Fruit fly (Drosophila melanogaster) whole organism, embryonic: ENCODE results near the gene CG3909.

Experiments used
- ATbp ChIP-seq: fragments of 200-800 bp; sonication (Bioruptor generic); optimal IDR thresholded peaks from 2 replicates; lab custom pipeline; 2017; ENCODE audit warnings: missing biosample characterization, mild to moderate bottlenecking, missing genetic modification characterization, missing genetic modification reagents
- Bdp1 ChIP-seq: fragments of 200-800 bp; sonication (Bioruptor generic); optimal IDR thresholded peaks from 3 replicates; lab custom pipeline; 2016; ENCODE audit warnings: missing biosample characterization, missing genetic modification characterization
- CG12391 ChIP-seq: fragments of 200-800 bp; sonication (Bioruptor generic); optimal IDR thresholded peaks from 3 replicates; lab custom pipeline; 2018; ENCODE audit warnings: missing biosample characterization, mild to moderate bottlenecking, missing genetic modification characterization, moderate library complexity
- CG15514 ChIP-seq: fragments of 200-800 bp; sonication (Bioruptor generic); optimal IDR thresholded peaks from 3 replicates; lab custom pipeline; 2017; ENCODE audit warnings: missing biosample characterization, missing genetic modification characterization, mild to moderate bottlenecking, moderate library complexity, missing genetic modification reagents
- CG1603 ChIP-seq: fragments of 200-800 bp; sonication (Bioruptor generic); optimal IDR thresholded peaks from 2 replicates; lab custom pipeline; 2019; ENCODE audit warnings: missing biosample characterization, mild to moderate bottlenecking, missing genetic modification characterization, moderate library complexity
- CG16813 ChIP-seq: fragments of 200-800 bp; sonication (Bioruptor generic); IDR thresholded peaks from 3 replicates; pipeline ENCODE4 v1.3.6; 2022; ENCODE audit warnings: missing biosample characterization, missing genetic modification characterization; ENCODE audit not compliant: partially characterized antibody
- CG16815 ChIP-seq: fragments of 200-800 bp; sonication (Bioruptor generic); optimal IDR thresholded peaks from 3 replicates; lab custom pipeline; 2017; ENCODE audit warnings: missing biosample characterization, mild to moderate bottlenecking, missing genetic modification characterization
- CG17328 ChIP-seq: fragments of 200-800 bp; sonication (Bioruptor generic); IDR thresholded peaks from 2 replicates; pipeline ENCODE4 v1.3.6; 2022; ENCODE audit warnings: missing biosample characterization, missing genetic modification characterization
- CG17802 ChIP-seq: fragments of 200-800 bp; sonication (Bioruptor generic); optimal IDR thresholded peaks from 2 replicates; lab custom pipeline; 2018; ENCODE audit warnings: missing biosample characterization, mild to moderate bottlenecking, missing genetic modification characterization, moderate library complexity
- CG4730 ChIP-seq: fragments of 200-800 bp; sonication (Bioruptor generic); IDR thresholded peaks from 2 replicates; pipeline ENCODE4 v1.3.6; 2022; ENCODE audit warnings: missing biosample characterization, missing genetic modification characterization
- CoRest ChIP-seq: fragments of 200-800 bp; sonication (Bioruptor generic); optimal IDR thresholded peaks from 3 replicates; lab custom pipeline; 2018; ENCODE audit warnings: missing biosample characterization, mild to moderate bottlenecking, missing genetic modification characterization, moderate library complexity
- D19B ChIP-seq: fragments of 200-800 bp; sonication (Bioruptor generic); optimal IDR thresholded peaks from 2 replicates; lab custom pipeline; 2017; ENCODE audit warnings: missing biosample characterization, mild to moderate bottlenecking, missing genetic modification characterization
- Deaf1 ChIP-seq: fragments of 200-800 bp; optimal IDR thresholded peaks from 3 replicates; lab custom pipeline; 2019; ENCODE audit warnings: missing biosample characterization, mild to moderate bottlenecking, missing genetic modification characterization, moderate library complexity
- Dll ChIP-seq: fragments of 200-800 bp; sonication (Bioruptor generic); IDR thresholded peaks from 4 replicates; pipeline ENCODE4 v1.3.6; 2022; ENCODE audit warnings: missing biosample characterization, missing genetic modification characterization; ENCODE audit not compliant: partially characterized antibody
- Doc2 ChIP-seq: fragments of 200-800 bp; sonication (Bioruptor generic); IDR thresholded peaks from 2 replicates; pipeline ENCODE4 v1.3.6; 2022; ENCODE audit warnings: missing biosample characterization, missing genetic modification characterization
- Doc3 ChIP-seq: fragments of 200-800 bp; sonication (Bioruptor generic); IDR thresholded peaks from 3 replicates; pipeline ENCODE4 v1.3.6; 2022; ENCODE audit warnings: missing biosample characterization, missing genetic modification characterization; ENCODE audit not compliant: partially characterized antibody
- HHEX ChIP-seq: fragments of 200-800 bp; sonication (Bioruptor generic); optimal IDR thresholded peaks from 3 replicates; lab custom pipeline; 2017; ENCODE audit warnings: missing biosample characterization, mild to moderate bottlenecking, missing genetic modification characterization, missing genetic modification reagents
- MBD-R2 ChIP-seq: fragments of 200-800 bp; sonication (Bioruptor generic); IDR thresholded peaks from 2 replicates; pipeline ENCODE4 v1.3.6; 2022; ENCODE audit warnings: missing biosample characterization, missing genetic modification characterization
- Nf-YB ChIP-seq: fragments of 200-800 bp; sonication (Bioruptor generic); optimal IDR thresholded peaks from 3 replicates; lab custom pipeline; 2019; ENCODE audit warnings: missing biosample characterization, mild to moderate bottlenecking, missing genetic modification characterization, moderate library complexity
- Pdp1 ChIP-seq, 2 experiments: fragments of 200-800 bp; sonication (Bioruptor generic); optimal IDR thresholded peaks; 3 replicates each; lab custom pipeline; 2016; ENCODE audit warnings: missing biosample characterization in 2 of 2, missing genetic modification characterization in 2 of 2, mild to moderate bottlenecking in 1 of 2, moderate library complexity in 1 of 2
- Ptx1 ChIP-seq: fragments of 200-800 bp; sonication (Bioruptor generic); IDR thresholded peaks from 2 replicates; pipeline ENCODE4 v1.3.6; 2022; ENCODE audit warnings: missing biosample characterization, missing genetic modification characterization
- Rx ChIP-seq: fragments of 200-800 bp; sonication (Bioruptor generic); IDR thresholded peaks from 2 replicates; pipeline ENCODE4 v1.3.6; 2022; ENCODE audit warnings: missing biosample characterization, missing genetic modification characterization
- Sin3A ChIP-seq: fragments of >200 bp; optimal IDR thresholded peaks from 2 replicates; lab custom pipeline; 2018
- Sox102F ChIP-seq: fragments of 200-800 bp; sonication (Bioruptor generic); optimal IDR thresholded peaks from 2 replicates; lab custom pipeline; 2018; ENCODE audit warnings: missing biosample characterization, mild to moderate bottlenecking, missing genetic modification characterization, moderate library complexity
- Usf ChIP-seq: fragments of 200-800 bp; sonication (Bioruptor generic); optimal IDR thresholded peaks from 2 replicates; lab custom pipeline; 2017; ENCODE audit warnings: missing genotype, missing biosample characterization, missing genetic modification characterization
- YL-1 ChIP-seq: fragments of 200-800 bp; sonication (Bioruptor generic); optimal IDR thresholded peaks from 3 replicates; lab custom pipeline; 2017; ENCODE audit warnings: missing biosample characterization, mild to moderate bottlenecking, missing genetic modification characterization
- amos ChIP-seq: fragments of 200-800 bp; sonication (Bioruptor generic); IDR thresholded peaks from 2 replicates; pipeline ENCODE4 v1.3.6; 2022; ENCODE audit warnings: missing biosample characterization, missing genetic modification characterization; ENCODE audit not compliant: partially characterized antibody
- cg ChIP-seq: fragments of 200-800 bp; sonication (Bioruptor generic); optimal IDR thresholded peaks from 3 replicates; lab custom pipeline; 2019; ENCODE audit warnings: missing biosample characterization, mild to moderate bottlenecking, missing genetic modification characterization, moderate library complexity
- dmrt11E ChIP-seq: fragments of 200-800 bp; sonication (Bioruptor generic); optimal IDR thresholded peaks from 3 replicates; lab custom pipeline; 2018; ENCODE audit warnings: missing biosample characterization, mild to moderate bottlenecking, missing genetic modification characterization, moderate library complexity
- dmrt99B ChIP-seq: fragments of 200-800 bp; sonication (Bioruptor generic); optimal IDR thresholded peaks from 2 replicates; lab custom pipeline; 2018; ENCODE audit warnings: missing biosample characterization, mild to moderate bottlenecking, missing genetic modification characterization, moderate library complexity
- dysf ChIP-seq: fragments of 200-800 bp; sonication (Bioruptor generic); IDR thresholded peaks from 3 replicates; pipeline ENCODE4 v1.3.6; 2022; ENCODE audit warnings: missing biosample characterization, missing genetic modification characterization
- emc ChIP-seq: fragments of 200-800 bp; sonication (Bioruptor generic); optimal IDR thresholded peaks from 2 replicates; lab custom pipeline; 2016; ENCODE audit warnings: missing biosample characterization, missing genetic modification characterization
- exex ChIP-seq: fragments of 200-800 bp; sonication (Bioruptor generic); optimal IDR thresholded peaks from 4 replicates; lab custom pipeline; 2018; ENCODE audit warnings: missing biosample characterization, mild to moderate bottlenecking, missing genetic modification characterization, moderate library complexity
- fd3F ChIP-seq: fragments of 200-800 bp; sonication (Bioruptor generic); optimal IDR thresholded peaks from 2 replicates; lab custom pipeline; 2018; ENCODE audit warnings: missing biosample characterization, mild to moderate bottlenecking, missing genetic modification characterization, moderate library complexity
- fru ChIP-seq: fragments of >200 bp; optimal IDR thresholded peaks from 2 replicates; lab custom pipeline; 2017
- gsb ChIP-seq: fragments of 200-800 bp; sonication (Bioruptor generic); IDR thresholded peaks from 2 replicates; pipeline ENCODE4 v1.3.6; 2022; ENCODE audit warnings: missing biosample characterization, missing genetic modification characterization
- h ChIP-seq: fragments of >200 bp; optimal IDR thresholded peaks from 2 replicates; lab custom pipeline; 2017
- hb ChIP-seq: fragments of 200-800 bp; sonication (Bioruptor generic); IDR thresholded peaks from 3 replicates; pipeline ENCODE4 v1.3.6; 2022; ENCODE audit warnings: missing biosample characterization, missing genetic modification characterization; ENCODE audit not compliant: partially characterized antibody
- hkb ChIP-seq, 2 experiments: fragments of 200-800 bp in 1 of 2; fragments of >200 bp in 1 of 2; sonication (Bioruptor generic) in 1 of 2; IDR thresholded peaks in 1 of 2; optimal IDR thresholded peaks in 1 of 2; 2 replicates each; pipeline versions ENCODE4 v1.3.6 to Lab custom; 2017 to 2022; ENCODE audit warnings: missing biosample characterization in 1 of 2, missing genetic modification characterization in 1 of 2
- kay ChIP-seq: fragments of 200-800 bp; sonication (Bioruptor generic); optimal IDR thresholded peaks from 2 replicates; lab custom pipeline; 2016; ENCODE audit warnings: missing biosample characterization, missing genetic modification characterization
- knrl ChIP-seq: fragments of 200-800 bp; sonication (Bioruptor generic); IDR thresholded peaks from 3 replicates; pipeline ENCODE4 v1.3.6; 2022; ENCODE audit warnings: missing biosample characterization, missing genetic modification characterization; ENCODE audit not compliant: partially characterized antibody
- pb ChIP-seq: fragments of 200-800 bp; sonication (Bioruptor generic); optimal IDR thresholded peaks from 3 replicates; lab custom pipeline; 2016; ENCODE audit warnings: missing biosample characterization, missing genetic modification characterization
- pita ChIP-seq: fragments of 200-800 bp; sonication (Bioruptor generic); optimal IDR thresholded peaks from 2 replicates; lab custom pipeline; 2017; ENCODE audit warnings: missing biosample characterization, mild to moderate bottlenecking, missing genetic modification characterization
- scrt ChIP-seq: fragments of 200-800 bp; sonication (Bioruptor generic); optimal IDR thresholded peaks from 2 replicates; lab custom pipeline; 2018; ENCODE audit warnings: missing biosample characterization, mild to moderate bottlenecking, missing genetic modification characterization, moderate library complexity
- trh ChIP-seq: fragments of 200-800 bp; sonication (Bioruptor generic); optimal IDR thresholded peaks from 2 replicates; lab custom pipeline; 2016; ENCODE audit warnings: missing biosample characterization, missing genetic modification characterization
- tup ChIP-seq: fragments of 200-800 bp; sonication (Bioruptor generic); optimal IDR thresholded peaks from 2 replicates; lab custom pipeline; 2016; ENCODE audit warnings: missing biosample characterization, mild to moderate bottlenecking, missing genetic modification characterization, moderate library complexity
- vnd ChIP-seq: fragments of 200-800 bp; sonication (Bioruptor generic); IDR thresholded peaks from 3 replicates; pipeline ENCODE4 v1.3.6; 2022; ENCODE audit warnings: missing biosample characterization, missing genetic modification characterization; ENCODE audit not compliant: partially characterized antibody
- z ChIP-seq: fragments of 200-800 bp; sonication (Bioruptor generic); IDR thresholded peaks from 3 replicates; pipeline ENCODE4 v1.3.6; 2022; ENCODE audit warnings: missing biosample characterization, missing genetic modification characterization
- zen ChIP-seq: fragments of 200-800 bp; sonication (Bioruptor generic); optimal IDR thresholded peaks from 3 replicates; lab custom pipeline; 2018; ENCODE audit warnings: missing biosample characterization, mild to moderate bottlenecking, missing genetic modification characterization, moderate library complexity

Gene CG3909

DNA sequence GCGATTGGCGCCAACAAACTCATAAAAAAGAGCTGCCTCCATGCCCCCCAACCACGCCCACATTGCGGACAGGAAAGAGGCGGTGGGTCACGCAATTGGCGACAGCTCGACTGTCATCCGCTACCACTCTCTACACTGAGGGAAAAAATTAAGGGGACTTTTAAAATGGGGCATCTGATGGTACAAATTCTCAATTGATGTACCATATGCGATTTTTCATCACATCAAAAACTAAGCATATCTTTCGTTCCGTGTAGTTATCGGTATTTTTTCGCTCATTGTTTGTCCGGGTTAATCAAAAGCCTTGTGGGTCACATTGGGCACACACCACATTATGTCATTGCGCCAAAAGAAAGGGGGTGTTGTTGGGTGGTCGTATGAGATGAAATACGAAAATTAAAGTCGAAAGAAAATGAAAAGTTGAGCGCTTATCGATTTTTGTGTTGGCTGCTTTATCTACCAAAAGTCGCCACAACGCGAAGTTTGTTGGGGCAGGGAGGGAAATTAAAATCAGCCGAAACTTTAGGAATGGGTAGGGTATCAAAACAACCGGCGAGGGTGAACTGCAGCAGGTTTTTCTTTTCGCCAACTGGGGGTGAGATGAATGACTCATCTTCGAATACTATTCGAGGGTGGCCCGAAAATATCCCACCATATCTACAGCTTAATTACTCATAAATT is 18.9 kb upstream of the CG3909 start (continued):
- TF ChIP-seq hkb (optimal IDR thresholded peaks at IDR 0.05; lab: Kevin White, UChicago) (no peak), hkb (GFP tag; IDR thresholded peaks at IDR 0.05; lab: Robert Waterston, UW) (no peak), dmrt11E (tag; lab: Kevin White, UChicago) (no peak), Ptx1 (peak; percentile 49), Bdp1 (GFP tag; lab: Kevin White, UChicago) (no peak), zen (tag; lab: Kevin White, UChicago) (no peak), fru (lab: Kevin White, UChicago) (no peak), amos (GFP tag; lab: Robert Waterston, UW) (no peak), kay (GFP tag; lab: Kevin White, UChicago) (peak; percentile 24), CG4730 (GFP tag; lab: Robert Waterston, UW) (no peak), CG17328 (GFP tag; lab: Robert Waterston, UW) (peak; percentile 29; the same call in 1 of the 2 replicates), HHEX (GFP tag; lab: Kevin White, UChicago) (peak; percentile 50), Dll (GFP tag; lab: Robert Waterston, UW) (no peak), dysf (GFP tag; lab: Robert Waterston, UW) (peak; percentile 53; the same call in 2 of the 3 replicates), pb (GFP tag; lab: Kevin White, UChicago) (peak; percentile 25), tup (no peak), fd3F (GFP tag; lab: Kevin White, UChicago) (no peak), CG15514 (GFP tag; lab: Kevin White, UChicago) (peak; percentile 39), dmrt99B (tag; lab: Kevin White, UChicago) (no peak), CG16815 (GFP tag; lab: Kevin White, UChicago) (no peak), CG1603 (no peak), CoRest (tag; lab: Kevin White, UChicago) (no peak), h (lab: Kevin White, UChicago) (no peak), ATbp (no peak), exex (peak; percentile 3), knrl (no peak), Usf (no peak), Sox102F (GFP tag; lab: Kevin White, UChicago) (no peak), Pdp1 (GFP tag; optimal IDR thresholded peaks at IDR 0.05; lab: Kevin White, UChicago) (peak in 1 of 2 experiments; percentile 30), CG16813 (no peak), trh (no peak), gsb (GFP tag; lab: Robert Waterston, UW) (no peak), Nf-YB (no peak), hb (GFP tag; lab: Robert Waterston, UW) (no peak), YL-1 (GFP tag; lab: Kevin White, UChicago) (no peak), Doc3 (no peak), emc (GFP tag; lab: Kevin White, UChicago) (no peak), Deaf1 (tag; lab: Kevin White, UChicago) (no peak), scrt (peak; percentile 54), D19B (GFP tag; lab: Kevin White, UChicago) (peak; percentile 4), CG17802 (tag; lab: Kevin White, UChicago) (no peak), Sin3A (lab: Kevin White, UChicago) (no peak), Doc2 (GFP tag; lab: Robert Waterston, UW) (no peak), cg (no peak), vnd (GFP tag; lab: Robert Waterston, UW) (no peak), CG12391 (tag; lab: Kevin White, UChicago) (no peak), z (GFP tag; lab: Robert Waterston, UW) (no peak), pita (GFP tag; lab: Kevin White, UChicago) (no peak), MBD-R2 (GFP tag; lab: Robert Waterston, UW) (peak; percentile 47; the same call in 1 of the 2 replicates), Rx (GFP tag; lab: Robert Waterston, UW) (no peak)
